Worm (Caenorhabditis elegans) whole organism, mixed stage, embryonic: ENCODE results near the gene str-114.

ENCODE experiments used
- bed-3 ChIP-seq: fragments of 200-800 bp; sonication (Bioruptor generic); optimal IDR thresholded peaks from 3 replicates; lab custom pipeline; 2018; ENCODE audit warnings: mild to moderate bottlenecking, missing genetic modification characterization, moderate library complexity, missing compliant biosample characterization
- blmp-1 ChIP-seq: fragments of 150-350 bp; optimal IDR thresholded peaks from 2 replicates; lab custom pipeline; 2014; ENCODE audit warnings: missing biosample characterization, missing genetic modification characterization
- ceh-39 ChIP-seq: fragments of 150-350 bp; optimal IDR thresholded peaks from 2 replicates; lab custom pipeline; 2014; ENCODE audit warnings: missing biosample characterization, missing genetic modification characterization
- ceh-43 ChIP-seq: fragments of 200-800 bp; sonication (Bioruptor generic); optimal IDR thresholded peaks from 2 replicates; lab custom pipeline; 2018; ENCODE audit warnings: mild to moderate bottlenecking, missing genetic modification characterization, moderate library complexity, missing compliant biosample characterization
- ceh-83 ChIP-seq: fragments of 200-800 bp; sonication (Bioruptor generic); optimal IDR thresholded peaks from 2 replicates; lab custom pipeline; 2018; ENCODE audit warnings: mild to moderate bottlenecking, missing genetic modification characterization, missing compliant biosample characterization
- ces-1 ChIP-seq: fragments of 150-350 bp; optimal IDR thresholded peaks from 2 replicates; lab custom pipeline; 2014; ENCODE audit warnings: missing biosample characterization, missing genetic modification reagents, missing genetic modification characterization
- drap-1 ChIP-seq: fragments of 200-800 bp; sonication (Bioruptor generic); optimal IDR thresholded peaks from 3 replicates; lab custom pipeline; 2018; ENCODE audit warnings: mild to moderate bottlenecking, missing genetic modification characterization, missing compliant biosample characterization
- elt-1 ChIP-seq: sonication (generic microtip); optimal IDR thresholded peaks from 2 replicates; lab custom pipeline; 2017; ENCODE audit warnings: missing genetic modification characterization, mild to moderate bottlenecking, missing compliant biosample characterization, antibody characterized with exemption, moderate library complexity, borderline replicate concordance; ENCODE audit not compliant: insufficient read depth
- elt-3 ChIP-seq: fragments of 150-350 bp; optimal IDR thresholded peaks from 2 replicates; lab custom pipeline; 2014; ENCODE audit warnings: missing biosample characterization, missing genetic modification characterization
- flh-1 ChIP-seq: fragments of 200-800 bp; sonication (Bioruptor generic); optimal IDR thresholded peaks from 2 replicates; lab custom pipeline; 2018; ENCODE audit warnings: mild to moderate bottlenecking, missing genetic modification characterization, moderate library complexity, missing compliant biosample characterization
- ham-2 ChIP-seq: fragments of 200-800 bp; sonication (Bioruptor generic); optimal IDR thresholded peaks from 2 replicates; lab custom pipeline; 2018; ENCODE audit warnings: mild to moderate bottlenecking, missing genetic modification characterization, missing compliant biosample characterization
- hlh-1 ChIP-seq: fragments of 150-350 bp; optimal IDR thresholded peaks from 2 replicates; lab custom pipeline; 2014; ENCODE audit warnings: missing biosample characterization, missing genetic modification reagents, missing genetic modification characterization
- lin-13 ChIP-seq: fragments of 150-350 bp; optimal IDR thresholded peaks from 2 replicates; lab custom pipeline; 2014; ENCODE audit warnings: missing biosample characterization, missing genetic modification characterization
- lin-32 ChIP-seq: fragments of 200-800 bp; sonication (Bioruptor generic); optimal IDR thresholded peaks from 2 replicates; lab custom pipeline; 2018; ENCODE audit warnings: mild to moderate bottlenecking, missing genetic modification characterization, missing compliant biosample characterization
- lsy-2 ChIP-seq: fragments of 150-350 bp; optimal IDR thresholded peaks from 2 replicates; lab custom pipeline; 2014; ENCODE audit warnings: missing biosample characterization, missing genetic modification characterization
- mab-5 ChIP-seq: fragments of 150-350 bp; optimal IDR thresholded peaks from 2 replicates; lab custom pipeline; 2014; ENCODE audit warnings: missing biosample characterization, missing genetic modification characterization
- mep-1 ChIP-seq: fragments of 150-350 bp; optimal IDR thresholded peaks from 2 replicates; lab custom pipeline; 2017; ENCODE audit warnings: missing biosample characterization, missing genetic modification reagents, missing genetic modification characterization, inconsistent platforms
- mls-2 ChIP-seq: sonication (generic microtip); optimal IDR thresholded peaks from 2 replicates; lab custom pipeline; 2016; ENCODE audit warnings: mild to moderate bottlenecking, missing genetic modification characterization, moderate library complexity, missing compliant biosample characterization
- nhr-2 ChIP-seq: fragments of 150-350 bp; optimal IDR thresholded peaks from 2 replicates; lab custom pipeline; 2014; ENCODE audit warnings: missing biosample characterization, missing genetic modification characterization
- nhr-237 ChIP-seq: fragments of 150-350 bp; optimal IDR thresholded peaks from 2 replicates; lab custom pipeline; 2014; ENCODE audit warnings: missing biosample characterization, missing genetic modification characterization
- nhr-28 ChIP-seq: fragments of 150-350 bp; optimal IDR thresholded peaks from 2 replicates; lab custom pipeline; 2014; ENCODE audit warnings: missing biosample characterization, missing genetic modification characterization
- pha-4 ChIP-seq: fragments of 150-350 bp; optimal IDR thresholded peaks from 2 replicates; lab custom pipeline; 2018; ENCODE audit warnings: missing biosample characterization, missing genetic modification reagents, missing genetic modification characterization
- sem-2 ChIP-seq: fragments of 200-800 bp; sonication (Bioruptor generic); optimal IDR thresholded peaks from 2 replicates; lab custom pipeline; 2018; ENCODE audit warnings: mild to moderate bottlenecking, missing genetic modification characterization, missing compliant biosample characterization
- snpc-4 ChIP-seq: fragments of 150-350 bp; optimal IDR thresholded peaks from 2 replicates; lab custom pipeline; 2014; ENCODE audit warnings: missing biosample characterization, missing genetic modification characterization
- sptf-1 ChIP-seq: sonication (generic microtip); optimal IDR thresholded peaks from 2 replicates; lab custom pipeline; 2017; ENCODE audit warnings: mild to moderate bottlenecking, missing genetic modification characterization, moderate library complexity, missing compliant biosample characterization
- unc-120 ChIP-seq: sonication (generic microtip); optimal IDR thresholded peaks from 2 replicates; lab custom pipeline; 2017; ENCODE audit warnings: missing genetic modification characterization, missing compliant biosample characterization; ENCODE audit not compliant: poor library complexity, severe bottlenecking
- unc-39 ChIP-seq: fragments of 150-350 bp; optimal IDR thresholded peaks from 2 replicates; lab custom pipeline; 2014; ENCODE audit warnings: missing biosample characterization, missing genetic modification characterization
- unc-62 ChIP-seq: fragments of 150-350 bp; optimal IDR thresholded peaks from 2 replicates; lab custom pipeline; 2014; ENCODE audit warnings: missing biosample characterization, missing genetic modification reagents, missing genetic modification characterization
- zip-8 ChIP-seq: fragments of 150-350 bp; optimal IDR thresholded peaks from 2 replicates; lab custom pipeline; 2014; ENCODE audit warnings: missing biosample characterization, missing genetic modification characterization
- ztf-11 ChIP-seq: fragments of 150-350 bp; optimal IDR thresholded peaks from 2 replicates; lab custom pipeline; 2014; ENCODE audit warnings: missing biosample characterization, missing genetic modification characterization

Gene str-114

ce11 chrV:3632249-3633030, 17.1 kb upstream of the str-114 start:
- TF ChIP-seq unc-120 (tag; lab: Kevin White, UChicago): no peak
- no peak for TF ChIP-seq sem-2
- no peak for TF ChIP-seq flh-1
- no peak for TF ChIP-seq ces-1
- TF ChIP-seq zip-8 (tag; lab: Kevin White, UChicago): no peak
- no peak for TF ChIP-seq ztf-11 (tag; lab: Kevin White, UChicago)
- no peak for TF ChIP-seq nhr-237
- no peak for TF ChIP-seq sptf-1 (tag; lab: Kevin White, UChicago)
- TF ChIP-seq ham-2 (GFP tag; lab: Kevin White, UChicago): no peak
- TF ChIP-seq ceh-43 (GFP tag; lab: Kevin White, UChicago): no peak
- TF ChIP-seq elt-1 (tag; lab: Kevin White, UChicago): no peak

- TF ChIP-seq sem-2 (no peak), lin-32 (no peak), hlh-1 (tag; lab: Kevin White, UChicago) (no peak), blmp-1 (tag; lab: Kevin White, UChicago) (no peak), bed-3 (GFP tag; lab: Kevin White, UChicago) (no peak), sptf-1 (tag; lab: Kevin White, UChicago) (no peak), unc-120 (tag; lab: Kevin White, UChicago) (no peak), lin-13 (no peak), drap-1 (GFP tag; lab: Kevin White, UChicago) (no peak), nhr-2 (no peak), ceh-39 (tag; lab: Kevin White, UChicago) (no peak), zip-8 (tag; lab: Kevin White, UChicago) (no peak), nhr-237 (no peak), mls-2 (tag; lab: Kevin White, UChicago) (no peak), flh-1 (no peak), elt-3 (tag; lab: Kevin White, UChicago) (no peak)
- TF ChIP-seq, all 35 proteins: peak for 0
Measured at ce11 chrV:3633041-3633440, 16.5 kb upstream of the str-114 start, which contains the start of gene F59B1.2. TSS of gene F59B1.2 (plus strand) at chrV:3633341.

- no peak for TF ChIP-seq drap-1 (GFP tag; lab: Kevin White, UChicago)
- no peak for TF ChIP-seq mep-1 (tag; lab: Kevin White, UChicago)
- no peak for TF ChIP-seq lsy-2 (tag; lab: Kevin White, UChicago)
- TF ChIP-seq snpc-4: no peak
- TF ChIP-seq unc-120 (tag; lab: Kevin White, UChicago): no peak
- TF ChIP-seq nhr-2: no peak
- no peak for TF ChIP-seq ceh-43 (GFP tag; lab: Kevin White, UChicago)
- TF ChIP-seq ztf-11 (tag; lab: Kevin White, UChicago): no peak
- TF ChIP-seq mab-5 (tag; lab: Kevin White, UChicago): no peak
- TF ChIP-seq blmp-1 (tag; lab: Kevin White, UChicago): no peak
- no peak for TF ChIP-seq lin-13
- TF ChIP-seq pha-4 (tag; lab: Kevin White, UChicago): no peak
- TF ChIP-seq ceh-83 (GFP tag; lab: Kevin White, UChicago): no peak
- TF ChIP-seq elt-3 (tag; lab: Kevin White, UChicago): no peak
- no peak for TF ChIP-seq nhr-237
- TF ChIP-seq lin-32: no peak
- TF ChIP-seq unc-62 (GFP tag; lab: Kevin White, UChicago): no peak
Measured at ce11 chrV:3634293-3635016, 15.1 kb upstream of the str-114 start.

ce11 chrV:3637086-3637485, 12.5 kb upstream of the str-114 start, which contains the start of gene srx-41:
TSS of gene srx-41 (minus strand) at chrV:3637186.
- no peak for TF ChIP-seq lsy-2 (tag; lab: Kevin White, UChicago)
- no peak for TF ChIP-seq unc-62 (GFP tag; lab: Kevin White, UChicago)
- TF ChIP-seq hlh-1 (tag; lab: Kevin White, UChicago): no peak
- no peak for TF ChIP-seq blmp-1 (tag; lab: Kevin White, UChicago)
- no peak for TF ChIP-seq nhr-28 (tag; lab: Kevin White, UChicago)
- no peak for TF ChIP-seq unc-39 (tag; lab: Kevin White, UChicago)
- TF ChIP-seq, all 35 proteins: peak for 0
